Worm (Caenorhabditis elegans) whole organism, late embryonic: ENCODE data around the gene H40L08.3.

Experiments
- ceh-19 ChIP-seq: fragments of 200-800 bp; sonication (Bioruptor generic); optimal IDR thresholded peaks from 2 replicates; lab custom pipeline; 2018; ENCODE audit warnings: mild to moderate bottlenecking, missing genetic modification characterization, missing compliant biosample characterization
- hlh-13 ChIP-seq: fragments of 200-800 bp; sonication (Bioruptor generic); optimal IDR thresholded peaks from 2 replicates; lab custom pipeline; 2018; ENCODE audit warnings: mild to moderate bottlenecking, missing genetic modification characterization, missing compliant biosample characterization
- mec-3 ChIP-seq: sonication (generic microtip); optimal IDR thresholded peaks from 2 replicates; lab custom pipeline; 2016; ENCODE audit warnings: borderline replicate concordance, missing genetic modification characterization, missing compliant biosample characterization
- nfya-1 ChIP-seq: sonication (generic microtip); optimal IDR thresholded peaks from 2 replicates; lab custom pipeline; 2017; ENCODE audit warnings: missing genetic modification characterization, mild to moderate bottlenecking, missing compliant biosample characterization, antibody characterized with exemption, moderate library complexity
- nhr-11 ChIP-seq: fragments of 150-350 bp; optimal IDR thresholded peaks from 2 replicates; lab custom pipeline; 2014; ENCODE audit warnings: missing biosample characterization, missing genetic modification characterization

- TF ChIP-seq mec-3 (tag; lab: Kevin White, UChicago) (no peak), ceh-19 (GFP tag; lab: Kevin White, UChicago) (peak; percentile 3), nhr-11 (no peak), hlh-13 (GFP tag; lab: Kevin White, UChicago) (no peak), nfya-1 (peak; percentile 72)
These were observed 35.3 kb downstream of the H40L08.3 start, which contains the start of gene C18B12.4 for ce11 chrX:15040552-15041080.
